Worm (Caenorhabditis elegans): Measurements from ENCODE around the gene JC8.4.

ce11 chrIV:13258872-13259271 is 15.4 kb downstream of the JC8.4 start, which contains the start of gene JC8.16:
- TF ChIP-seq him-1 (tag; optimal IDR thresholded peaks at IDR 0.05) (no peak), dao-5 (tag; optimal IDR thresholded peaks at IDR 0.05) (no peak)

All from whole organism, L4/young adult.